Fruit fly (Drosophila melanogaster): ENCODE measurements around the gene dls.

- TF ChIP-seq usp (GFP tag; optimal IDR thresholded peaks at IDR 0.05) (no peak), Dll (optimal IDR thresholded peaks at IDR 0.05) (no peak), EcR (GFP tag; optimal IDR thresholded peaks at IDR 0.05) (no peak), CG8478 (optimal IDR thresholded peaks at IDR 0.05) (no peak), psq (optimal IDR thresholded peaks at IDR 0.05) (no peak), pan (optimal IDR thresholded peaks at IDR 0.05) (no peak)
Observed at dm6 chr3L:16228659-16229205, 27.6 kb downstream of the dls start, which contains the start of gene Tmx3.
